Worm (Caenorhabditis elegans) whole organism, L4 larva: Measurements from ENCODE around the gene srv-13.
A peak's percentile ranks its signal among the peaks of the same experiment; 100 is the strongest.

Experiments
- F10B5.3 ChIP-seq: sonication (generic microtip); optimal IDR thresholded peaks from 2 replicates; lab custom pipeline; 2016; ENCODE audit warnings: mild to moderate bottlenecking, missing genetic modification characterization, missing compliant biosample characterization
- F37D6.2 ChIP-seq: sonication (generic microtip); optimal IDR thresholded peaks from 2 replicates; lab custom pipeline; 2016; ENCODE audit warnings: mild to moderate bottlenecking, missing genetic modification characterization, missing compliant biosample characterization
- F49E8.2 ChIP-seq: sonication (generic microtip); optimal IDR thresholded peaks from 2 replicates; lab custom pipeline; 2016; ENCODE audit warnings: missing compliant biosample characterization, mild to moderate bottlenecking, missing genetic modification characterization, borderline replicate concordance
- T20F7.1 ChIP-seq: fragments of 200-800 bp; sonication (Bioruptor generic); optimal IDR thresholded peaks from 2 replicates; lab custom pipeline; 2018; ENCODE audit warnings: mild to moderate bottlenecking, missing genetic modification characterization, missing compliant biosample characterization
- T26A8.4 ChIP-seq: fragments of 200-800 bp; sonication (Bioruptor generic); IDR thresholded peaks from 2 replicates; pipeline ENCODE4 v1.3.6; 2022; ENCODE audit warnings: missing genetic modification characterization, missing compliant biosample characterization
- Y48G9A.11 ChIP-seq: fragments of 200-800 bp; sonication (Bioruptor generic); IDR thresholded peaks from 2 replicates; pipeline ENCODE4 v1.3.6; 2022; ENCODE audit warnings: missing genetic modification reagents, missing genetic modification characterization, missing compliant biosample characterization
- Y5F2A.4 ChIP-seq: fragments of 200-800 bp; sonication (Bioruptor generic); optimal IDR thresholded peaks from 2 replicates; lab custom pipeline; 2018; ENCODE audit warnings: mild to moderate bottlenecking, missing genetic modification characterization, missing compliant biosample characterization
- Y75B8A.6 ChIP-seq: fragments of 200-800 bp; sonication (Bioruptor generic); IDR thresholded peaks from 2 replicates; pipeline ENCODE4 v1.3.6; 2022; ENCODE audit warnings: missing genetic modification reagents, missing genetic modification characterization, missing compliant biosample characterization
- ZK337.2 ChIP-seq: fragments of 200-800 bp; sonication (Bioruptor generic); IDR thresholded peaks from 2 replicates; pipeline ENCODE4 v1.3.6; 2022; ENCODE audit warnings: missing genetic modification reagents, missing genetic modification characterization, missing compliant biosample characterization
- ZK546.5 ChIP-seq, 2 experiments: sonication (generic microtip); optimal IDR thresholded peaks; 2 replicates each; lab custom pipeline; 2017; ENCODE audit warnings: missing biosample characterization in 2 of 2, missing genetic modification characterization in 2 of 2
- aly-2 ChIP-seq: sonication (generic microtip); optimal IDR thresholded peaks from 2 replicates; lab custom pipeline; 2018; ENCODE audit warnings: missing biosample characterization, missing genetic modification characterization
- ceh-20 ChIP-seq: fragments of 200-800 bp; sonication (Bioruptor generic); IDR thresholded peaks from 2 replicates; pipeline ENCODE4 v1.3.6; 2022; ENCODE audit warnings: missing genetic modification reagents, missing genetic modification characterization, missing compliant biosample characterization
- ceh-32 ChIP-seq: sonication (generic microtip); optimal IDR thresholded peaks from 2 replicates; lab custom pipeline; 2016; ENCODE audit warnings: mild to moderate bottlenecking, missing genetic modification characterization, missing compliant biosample characterization; ENCODE audit not compliant: poor library complexity
- ces-1 ChIP-seq: fragments of 150-350 bp; sonication (generic microtip); optimal IDR thresholded peaks from 4 replicates; lab custom pipeline; 2014; ENCODE audit warnings: missing biosample characterization, missing genetic modification reagents, missing genetic modification characterization
- ctbp-1 ChIP-seq: fragments of 200-800 bp; sonication (Bioruptor generic); IDR thresholded peaks from 2 replicates; pipeline ENCODE4 v1.3.6; 2022; ENCODE audit warnings: missing genetic modification reagents, missing genetic modification characterization, missing compliant biosample characterization
- daf-12 ChIP-seq: fragments of 150-350 bp; optimal IDR thresholded peaks from 2 replicates; lab custom pipeline; 2014; ENCODE audit warnings: missing biosample characterization, missing genetic modification reagents, missing genetic modification characterization
- daf-19 ChIP-seq: fragments of 200-800 bp; sonication (Bioruptor generic); conservative IDR thresholded peaks from 2 replicates; pipeline ENCODE4 v1.3.6; 2022; ENCODE audit warnings: missing genetic modification characterization, missing compliant biosample characterization
- daf-8 ChIP-seq: fragments of 200-800 bp; sonication (Bioruptor generic); IDR thresholded peaks from 2 replicates; pipeline ENCODE4 v1.3.6; 2022; ENCODE audit warnings: missing genetic modification characterization, missing compliant biosample characterization
- dve-1 ChIP-seq: sonication (generic microtip); optimal IDR thresholded peaks from 2 replicates; lab custom pipeline; 2017; ENCODE audit warnings: antibody characterized with exemption, mild to moderate bottlenecking, missing genetic modification characterization, missing compliant biosample characterization; ENCODE audit not compliant: insufficient read depth
- fkh-10 ChIP-seq: fragments of 150-350 bp; optimal IDR thresholded peaks from 2 replicates; lab custom pipeline; 2014; ENCODE audit warnings: missing biosample characterization, missing genetic modification reagents, missing genetic modification characterization
- fos-1 ChIP-seq: fragments of 150-350 bp; optimal IDR thresholded peaks from 2 replicates; lab custom pipeline; 2014; ENCODE audit warnings: missing biosample characterization, missing genetic modification characterization
- hmg-1.1 ChIP-seq: fragments of 200-800 bp; sonication (Bioruptor generic); IDR thresholded peaks from 2 replicates; pipeline ENCODE4 v1.3.6; 2022; ENCODE audit warnings: missing genetic modification reagents, missing genetic modification characterization, missing compliant biosample characterization
- lin-13 ChIP-seq: fragments of 150-350 bp; optimal IDR thresholded peaks from 2 replicates; lab custom pipeline; 2014; ENCODE audit warnings: missing biosample characterization, missing genetic modification reagents, missing genetic modification characterization
- lin-15B ChIP-seq: fragments of 150-350 bp; sonication (generic microtip); optimal IDR thresholded peaks from 3 replicates; lab custom pipeline; 2014; ENCODE audit warnings: missing biosample characterization, missing genetic modification characterization
- lsy-2 ChIP-seq, 2 experiments: fragments of 150-350 bp in 1 of 2; sonication (generic microtip) in 1 of 2; optimal IDR thresholded peaks; 2 replicates each; lab custom pipeline; 2014 to 2017; ENCODE audit warnings: missing biosample characterization in 2 of 2, missing genetic modification characterization in 2 of 2
- madf-5 ChIP-seq, 2 experiments: fragments of 200-800 bp; sonication (Bioruptor generic); IDR thresholded peaks; 2 replicates each; pipeline ENCODE4 v1.3.6; 2022; ENCODE audit warnings: missing compliant biosample characterization in 2 of 2, missing genetic modification characterization in 2 of 2
- mdl-1 ChIP-seq, 2 experiments: fragments of 150-350 bp in 1 of 2; sonication (generic microtip) in 1 of 2; optimal IDR thresholded peaks; 2 replicates each; lab custom pipeline; 2014 to 2017; ENCODE audit warnings: missing biosample characterization in 2 of 2, missing genetic modification characterization in 2 of 2
- mes-2 ChIP-seq: sonication (generic microtip); optimal IDR thresholded peaks from 2 replicates; lab custom pipeline; 2016; ENCODE audit warnings: missing genotype, mild to moderate bottlenecking, missing genetic modification characterization, missing compliant biosample characterization; ENCODE audit not compliant: poor library complexity, severe bottlenecking
- nhr-102 ChIP-seq: sonication (generic microtip); optimal IDR thresholded peaks from 2 replicates; lab custom pipeline; 2016; ENCODE audit warnings: mild to moderate bottlenecking, missing genetic modification characterization, moderate library complexity, missing compliant biosample characterization
- nhr-11 ChIP-seq: fragments of 150-350 bp; optimal IDR thresholded peaks from 2 replicates; lab custom pipeline; 2014; ENCODE audit warnings: missing biosample characterization, missing genetic modification characterization
- nhr-111 ChIP-seq: fragments of 200-800 bp; sonication (Bioruptor generic); optimal IDR thresholded peaks from 2 replicates; lab custom pipeline; 2018; ENCODE audit warnings: mild to moderate bottlenecking, missing genetic modification characterization, missing compliant biosample characterization
- nhr-237 ChIP-seq: sonication (generic microtip); optimal IDR thresholded peaks from 2 replicates; lab custom pipeline; 2017; ENCODE audit warnings: missing biosample characterization, missing genetic modification characterization
- nhr-25 ChIP-seq: sonication (generic microtip); optimal IDR thresholded peaks from 2 replicates; lab custom pipeline; 2017; ENCODE audit warnings: missing genetic modification characterization, mild to moderate bottlenecking, missing compliant biosample characterization, antibody characterized with exemption, moderate library complexity, borderline replicate concordance; ENCODE audit not compliant: insufficient read depth
- nhr-28 ChIP-seq: fragments of 150-350 bp; optimal IDR thresholded peaks from 2 replicates; lab custom pipeline; 2014; ENCODE audit warnings: missing biosample characterization, missing genetic modification characterization
- nhr-42 ChIP-seq: fragments of 200-800 bp; sonication (Bioruptor generic); IDR thresholded peaks from 2 replicates; pipeline ENCODE4 v1.3.6; 2022; ENCODE audit warnings: missing genetic modification characterization, missing compliant biosample characterization
- nhr-6 ChIP-seq: fragments of 150-350 bp; optimal IDR thresholded peaks from 2 replicates; lab custom pipeline; 2014; ENCODE audit warnings: missing biosample characterization, missing genetic modification characterization
- nhr-76 ChIP-seq: fragments of 150-350 bp; optimal IDR thresholded peaks from 2 replicates; lab custom pipeline; 2014; ENCODE audit warnings: missing biosample characterization, missing genetic modification characterization
- php-3 ChIP-seq: fragments of 200-800 bp; sonication (Bioruptor generic); IDR thresholded peaks from 2 replicates; pipeline ENCODE4 v1.3.6; 2022; ENCODE audit warnings: missing genetic modification reagents, missing genetic modification characterization, missing compliant biosample characterization
- sdz-12 ChIP-seq: fragments of 200-800 bp; sonication (Bioruptor generic); optimal IDR thresholded peaks from 2 replicates; lab custom pipeline; 2018; ENCODE audit warnings: mild to moderate bottlenecking, missing genetic modification characterization, missing compliant biosample characterization
- skn-1 ChIP-seq: fragments of 150-350 bp; optimal IDR thresholded peaks from 2 replicates; lab custom pipeline; 2014; ENCODE audit warnings: missing biosample characterization, missing genetic modification characterization
- snpc-1.2 ChIP-seq: fragments of 200-800 bp; sonication (Bioruptor generic); IDR thresholded peaks from 2 replicates; pipeline ENCODE4 v1.3.6; 2022; ENCODE audit warnings: missing genetic modification reagents, missing genetic modification characterization, missing compliant biosample characterization
- spr-3 ChIP-seq: fragments of 200-800 bp; sonication (Bioruptor generic); optimal IDR thresholded peaks from 2 replicates; lab custom pipeline; 2018; ENCODE audit warnings: mild to moderate bottlenecking, missing genetic modification characterization, missing compliant biosample characterization
- tra-1 ChIP-seq: fragments of 200-800 bp; sonication (Bioruptor generic); IDR thresholded peaks from 2 replicates; pipeline ENCODE4 v1.3.6; 2022; ENCODE audit warnings: missing genetic modification reagents, missing genetic modification characterization, missing compliant biosample characterization
- unc-130 ChIP-seq: sonication (generic microtip); optimal IDR thresholded peaks from 2 replicates; lab custom pipeline; 2016; ENCODE audit warnings: missing genetic modification reagents, missing genetic modification characterization, missing compliant biosample characterization
- unc-62 ChIP-seq, 3 experiments: fragments of 150-350 bp in 1 of 3; sonication (generic microtip); optimal IDR thresholded peaks in 2 of 3; peaks in 1 of 3; 1 replicate in 1 of 3; 2 replicates in 2 of 3; lab custom pipeline; 2014 to 2017; ENCODE audit warnings: missing biosample characterization in 3 of 3, missing genetic modification characterization in 3 of 3, missing genetic modification reagents in 3 of 3, missing genotype in 1 of 3
- vab-7 ChIP-seq: fragments of 200-800 bp; sonication (Bioruptor generic); IDR thresholded peaks from 2 replicates; pipeline ENCODE4 v1.3.6; 2022; ENCODE audit warnings: missing genetic modification reagents, missing genetic modification characterization, missing compliant biosample characterization
- zip-11 ChIP-seq: fragments of 200-800 bp; sonication (Bioruptor generic); IDR thresholded peaks from 2 replicates; pipeline ENCODE4 v1.3.6; 2022; ENCODE audit warnings: missing genetic modification characterization, missing compliant biosample characterization
- zip-2 ChIP-seq: fragments of 150-350 bp; optimal IDR thresholded peaks from 2 replicates; lab custom pipeline; 2014; ENCODE audit warnings: missing biosample characterization, missing genetic modification characterization
- ztf-7 ChIP-seq: fragments of 150-350 bp; optimal IDR thresholded peaks from 2 replicates; lab custom pipeline; 2014; ENCODE audit warnings: missing biosample characterization, missing genetic modification characterization

The srv-13 gene

DNA sequence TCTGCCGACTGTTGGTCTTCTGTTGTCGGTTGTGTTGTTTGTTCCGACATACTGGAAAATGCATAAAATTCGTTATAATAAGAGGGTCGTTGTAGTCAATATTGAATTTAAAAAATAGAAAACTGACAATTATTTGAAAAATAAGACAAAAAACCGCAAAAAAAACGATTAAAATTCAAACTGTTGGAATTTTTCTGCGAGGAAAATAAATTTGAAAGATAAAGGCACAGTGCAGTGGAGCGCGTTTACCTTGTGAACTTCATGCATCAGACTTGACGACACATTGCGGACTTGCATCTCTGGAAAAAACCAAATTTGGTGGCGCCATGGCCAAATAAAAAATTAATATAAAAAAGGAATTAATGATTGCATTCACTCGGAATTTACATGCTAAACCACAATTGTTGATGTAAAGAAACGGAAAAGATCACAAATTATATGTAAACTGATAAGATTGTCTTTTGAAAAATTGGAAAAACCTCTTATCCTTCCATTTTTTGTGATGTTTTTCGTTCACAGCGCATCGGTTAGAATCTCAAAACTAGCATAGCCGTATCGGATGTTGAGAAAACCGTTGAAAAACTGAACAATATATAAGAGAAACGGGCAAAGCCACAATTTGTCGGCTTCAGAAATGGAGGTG lies 28.4 kb upstream of the srv-13 start, which contains the start of the genes hrpf-2 and bli-6 (continued):
- TF ChIP-seq F10B5.3 (no peak), nhr-25 (peak; percentile 24), Y5F2A.4 (no peak), T20F7.1 (GFP tag; lab: Kevin White, UChicago) (no peak), snpc-1.2 (peak; percentile 75), mdl-1 (tag; optimal IDR thresholded peaks at IDR 0.05; lab: Kevin White, UChicago) (no peak), ztf-7 (tag; lab: Kevin White, UChicago) (no peak), mes-2 (tag; lab: Kevin White, UChicago) (peak; percentile 81), fkh-10 (peak; percentile 54), lin-15B (tag; lab: Kevin White, UChicago) (peak; percentile 17), fos-1 (tag; lab: Kevin White, UChicago) (no peak), Y75B8A.6 (GFP tag; lab: Robert Waterston, UW) (no peak), ces-1 (GFP tag; lab: Kevin White, UChicago) (no peak), dve-1 (no peak), nhr-102 (tag; lab: Kevin White, UChicago) (peak; percentile 17), nhr-42 (GFP tag; lab: Robert Waterston, UW) (no peak), skn-1 (tag; lab: Kevin White, UChicago) (no peak), spr-3 (GFP tag; lab: Kevin White, UChicago) (no peak), zip-11 (GFP tag; lab: Robert Waterston, UW) (no peak), php-3 (GFP tag; lab: Robert Waterston, UW) (no peak), lin-13 (GFP tag; lab: Kevin White, UChicago) (peak; percentile 32), Y48G9A.11 (GFP tag; lab: Robert Waterston, UW) (no peak), daf-19 (GFP tag; lab: Robert Waterston, UW) (no peak), ctbp-1 (GFP tag; lab: Robert Waterston, UW) (no peak), hmg-1.1 (GFP tag; lab: Robert Waterston, UW) (peak; percentile 40; the same call in 1 of the 2 replicates), aly-2 (tag; lab: Kevin White, UChicago) (no peak), nhr-111 (GFP tag; lab: Kevin White, UChicago) (no peak), unc-130 (GFP tag; lab: Kevin White, UChicago) (no peak), F49E8.2 (no peak), vab-7 (GFP tag; lab: Robert Waterston, UW) (no peak), lsy-2 (tag; optimal IDR thresholded peaks at IDR 0.05; lab: Kevin White, UChicago) (peak in 1 of 2 experiments; percentile 88)

DNA sequence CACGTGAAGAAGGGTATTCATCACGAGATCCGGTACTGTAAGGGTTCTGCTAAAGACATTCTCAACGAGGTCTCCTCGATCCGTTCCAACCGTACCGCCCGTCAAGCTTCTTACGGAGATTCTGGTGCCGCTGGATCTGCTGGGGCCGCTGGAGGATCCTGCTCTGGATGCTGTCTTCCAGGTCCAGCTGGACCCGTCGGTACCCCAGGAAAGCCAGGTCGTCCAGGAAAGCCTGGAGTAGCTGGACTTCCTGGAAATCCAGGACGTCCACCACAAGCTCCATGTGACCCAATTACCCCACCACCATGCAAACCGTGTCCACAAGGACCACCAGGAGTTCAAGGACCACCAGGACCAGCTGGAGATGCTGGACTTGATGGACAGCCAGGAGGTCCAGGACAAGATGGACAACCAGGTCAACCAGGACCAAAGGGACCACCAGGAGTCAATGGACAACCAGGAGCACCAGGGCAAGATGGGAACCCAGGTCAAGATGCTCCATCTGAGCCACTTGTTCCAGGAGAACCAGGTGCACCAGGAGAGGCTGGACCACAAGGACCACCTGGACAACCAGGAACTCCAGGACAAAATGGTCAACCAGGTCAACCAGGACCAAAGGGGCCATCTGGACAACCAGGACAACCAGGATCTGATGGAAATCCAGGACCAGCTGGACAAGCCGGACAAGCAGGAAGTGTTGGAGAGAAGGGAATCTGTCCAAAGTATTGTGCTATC lies 27.5 kb upstream of the srv-13 start:
- TF ChIP-seq F37D6.2 (tag; lab: Kevin White, UChicago) (no peak), sdz-12 (peak; percentile 78), hmg-1.1 (GFP tag; lab: Robert Waterston, UW) (0 out of 2 replicates have a peak, but pooled peaks have one; percentile 31), ZK337.2 (GFP tag; lab: Robert Waterston, UW) (no peak), T26A8.4 (GFP tag; lab: Robert Waterston, UW) (no peak; the same call in 1 of the 2 replicates), tra-1 (GFP tag; lab: Robert Waterston, UW) (no peak), zip-2 (tag; lab: Kevin White, UChicago) (no peak), daf-12 (no peak), unc-62 (GFP tag; optimal IDR thresholded peaks at IDR 0.05 in 1 of 2; lab: Kevin White, UChicago) (no peak), unc-62 (tag; optimal IDR thresholded peaks at IDR 0.05; lab: Kevin White, UChicago) (no peak), nhr-6 (tag; lab: Kevin White, UChicago) (no peak), ceh-32 (no peak), nhr-28 (tag; lab: Kevin White, UChicago) (no peak), nhr-237 (tag; lab: Kevin White, UChicago) (no peak), nhr-11 (tag; lab: Kevin White, UChicago) (no peak), ZK546.5 (tag; optimal IDR thresholded peaks at IDR 0.05; lab: Kevin White, UChicago) (no peak), daf-8 (GFP tag; lab: Robert Waterston, UW) (no peak), madf-5 (GFP tag; IDR thresholded peaks at IDR 0.05; lab: Robert Waterston, UW) (no peak), aly-2 (tag; lab: Kevin White, UChicago) (no peak), ceh-20 (GFP tag; lab: Robert Waterston, UW) (no peak), nhr-76 (tag; lab: Kevin White, UChicago) (no peak), fos-1 (tag; lab: Kevin White, UChicago) (no peak)
